Worm (Caenorhabditis elegans) whole organism, mixed stage, embryonic: Measurements from ENCODE around the gene F01G10.6.
A peak's percentile ranks its signal among the peaks of the same experiment; 100 is the strongest.

ENCODE experiments used
- M03D4.4 ChIP-seq: sonication (generic microtip); optimal IDR thresholded peaks from 2 replicates; lab custom pipeline; 2017; ENCODE audit warnings: mild to moderate bottlenecking, missing genetic modification characterization, missing compliant biosample characterization
- bed-3 ChIP-seq: fragments of 200-800 bp; sonication (Bioruptor generic); optimal IDR thresholded peaks from 3 replicates; lab custom pipeline; 2018; ENCODE audit warnings: mild to moderate bottlenecking, missing genetic modification characterization, moderate library complexity, missing compliant biosample characterization
- blmp-1 ChIP-seq: fragments of 150-350 bp; optimal IDR thresholded peaks from 2 replicates; lab custom pipeline; 2014; ENCODE audit warnings: missing biosample characterization, missing genetic modification characterization
- ceh-39 ChIP-seq: fragments of 150-350 bp; optimal IDR thresholded peaks from 2 replicates; lab custom pipeline; 2014; ENCODE audit warnings: missing biosample characterization, missing genetic modification characterization
- ceh-43 ChIP-seq: fragments of 200-800 bp; sonication (Bioruptor generic); optimal IDR thresholded peaks from 2 replicates; lab custom pipeline; 2018; ENCODE audit warnings: mild to moderate bottlenecking, missing genetic modification characterization, moderate library complexity, missing compliant biosample characterization
- ceh-83 ChIP-seq: fragments of 200-800 bp; sonication (Bioruptor generic); optimal IDR thresholded peaks from 2 replicates; lab custom pipeline; 2018; ENCODE audit warnings: mild to moderate bottlenecking, missing genetic modification characterization, missing compliant biosample characterization
- ces-1 ChIP-seq: fragments of 150-350 bp; optimal IDR thresholded peaks from 2 replicates; lab custom pipeline; 2014; ENCODE audit warnings: missing biosample characterization, missing genetic modification reagents, missing genetic modification characterization
- cnd-1 ChIP-seq: fragments of 200-800 bp; sonication (Bioruptor generic); optimal IDR thresholded peaks from 2 replicates; lab custom pipeline; 2018; ENCODE audit warnings: mild to moderate bottlenecking, missing genetic modification characterization, missing compliant biosample characterization
- drap-1 ChIP-seq: fragments of 200-800 bp; sonication (Bioruptor generic); optimal IDR thresholded peaks from 3 replicates; lab custom pipeline; 2018; ENCODE audit warnings: mild to moderate bottlenecking, missing genetic modification characterization, missing compliant biosample characterization
- elt-1 ChIP-seq: sonication (generic microtip); optimal IDR thresholded peaks from 2 replicates; lab custom pipeline; 2017; ENCODE audit warnings: missing genetic modification characterization, mild to moderate bottlenecking, missing compliant biosample characterization, antibody characterized with exemption, moderate library complexity, borderline replicate concordance; ENCODE audit not compliant: insufficient read depth
- elt-3 ChIP-seq: fragments of 150-350 bp; optimal IDR thresholded peaks from 2 replicates; lab custom pipeline; 2014; ENCODE audit warnings: missing biosample characterization, missing genetic modification characterization
- flh-1 ChIP-seq: fragments of 200-800 bp; sonication (Bioruptor generic); optimal IDR thresholded peaks from 2 replicates; lab custom pipeline; 2018; ENCODE audit warnings: mild to moderate bottlenecking, missing genetic modification characterization, moderate library complexity, missing compliant biosample characterization
- ham-2 ChIP-seq: fragments of 200-800 bp; sonication (Bioruptor generic); optimal IDR thresholded peaks from 2 replicates; lab custom pipeline; 2018; ENCODE audit warnings: mild to moderate bottlenecking, missing genetic modification characterization, missing compliant biosample characterization
- hlh-1 ChIP-seq: fragments of 150-350 bp; optimal IDR thresholded peaks from 2 replicates; lab custom pipeline; 2014; ENCODE audit warnings: missing biosample characterization, missing genetic modification reagents, missing genetic modification characterization
- lin-13 ChIP-seq: fragments of 150-350 bp; optimal IDR thresholded peaks from 2 replicates; lab custom pipeline; 2014; ENCODE audit warnings: missing biosample characterization, missing genetic modification characterization
- lin-32 ChIP-seq: fragments of 200-800 bp; sonication (Bioruptor generic); optimal IDR thresholded peaks from 2 replicates; lab custom pipeline; 2018; ENCODE audit warnings: mild to moderate bottlenecking, missing genetic modification characterization, missing compliant biosample characterization
- lsy-2 ChIP-seq: fragments of 150-350 bp; optimal IDR thresholded peaks from 2 replicates; lab custom pipeline; 2014; ENCODE audit warnings: missing biosample characterization, missing genetic modification characterization
- mab-5 ChIP-seq: fragments of 150-350 bp; optimal IDR thresholded peaks from 2 replicates; lab custom pipeline; 2014; ENCODE audit warnings: missing biosample characterization, missing genetic modification characterization
- mep-1 ChIP-seq: fragments of 150-350 bp; optimal IDR thresholded peaks from 2 replicates; lab custom pipeline; 2017; ENCODE audit warnings: missing biosample characterization, missing genetic modification reagents, missing genetic modification characterization, inconsistent platforms
- mls-2 ChIP-seq: sonication (generic microtip); optimal IDR thresholded peaks from 2 replicates; lab custom pipeline; 2016; ENCODE audit warnings: mild to moderate bottlenecking, missing genetic modification characterization, moderate library complexity, missing compliant biosample characterization
- nhr-12 ChIP-seq: fragments of 150-350 bp; optimal IDR thresholded peaks from 2 replicates; lab custom pipeline; 2014; ENCODE audit warnings: missing biosample characterization, missing genetic modification characterization
- nhr-2 ChIP-seq: fragments of 150-350 bp; optimal IDR thresholded peaks from 2 replicates; lab custom pipeline; 2014; ENCODE audit warnings: missing biosample characterization, missing genetic modification characterization
- nhr-237 ChIP-seq: fragments of 150-350 bp; optimal IDR thresholded peaks from 2 replicates; lab custom pipeline; 2014; ENCODE audit warnings: missing biosample characterization, missing genetic modification characterization
- nhr-28 ChIP-seq: fragments of 150-350 bp; optimal IDR thresholded peaks from 2 replicates; lab custom pipeline; 2014; ENCODE audit warnings: missing biosample characterization, missing genetic modification characterization
- nhr-76 ChIP-seq: sonication (generic microtip); optimal IDR thresholded peaks from 2 replicates; lab custom pipeline; 2017; ENCODE audit warnings: missing biosample characterization, missing genetic modification characterization
- sem-2 ChIP-seq: fragments of 200-800 bp; sonication (Bioruptor generic); optimal IDR thresholded peaks from 2 replicates; lab custom pipeline; 2018; ENCODE audit warnings: mild to moderate bottlenecking, missing genetic modification characterization, missing compliant biosample characterization
- snpc-4 ChIP-seq: fragments of 150-350 bp; optimal IDR thresholded peaks from 2 replicates; lab custom pipeline; 2014; ENCODE audit warnings: missing biosample characterization, missing genetic modification characterization
- sptf-1 ChIP-seq: sonication (generic microtip); optimal IDR thresholded peaks from 2 replicates; lab custom pipeline; 2017; ENCODE audit warnings: mild to moderate bottlenecking, missing genetic modification characterization, moderate library complexity, missing compliant biosample characterization
- tbx-8 ChIP-seq: fragments of 200-800 bp; sonication (Bioruptor generic); optimal IDR thresholded peaks from 2 replicates; lab custom pipeline; 2018; ENCODE audit warnings: mild to moderate bottlenecking, missing genetic modification characterization, moderate library complexity, missing compliant biosample characterization
- unc-120 ChIP-seq: sonication (generic microtip); optimal IDR thresholded peaks from 2 replicates; lab custom pipeline; 2017; ENCODE audit warnings: missing genetic modification characterization, missing compliant biosample characterization; ENCODE audit not compliant: poor library complexity, severe bottlenecking
- unc-39 ChIP-seq: fragments of 150-350 bp; optimal IDR thresholded peaks from 2 replicates; lab custom pipeline; 2014; ENCODE audit warnings: missing biosample characterization, missing genetic modification characterization
- unc-62 ChIP-seq: fragments of 150-350 bp; optimal IDR thresholded peaks from 2 replicates; lab custom pipeline; 2014; ENCODE audit warnings: missing biosample characterization, missing genetic modification reagents, missing genetic modification characterization
- zip-8 ChIP-seq: fragments of 150-350 bp; optimal IDR thresholded peaks from 2 replicates; lab custom pipeline; 2014; ENCODE audit warnings: missing biosample characterization, missing genetic modification characterization
- ztf-11 ChIP-seq: fragments of 150-350 bp; optimal IDR thresholded peaks from 2 replicates; lab custom pipeline; 2014; ENCODE audit warnings: missing biosample characterization, missing genetic modification characterization

The F01G10.6 gene

ce11 chrIV:10236106-10236505 is 8.7 kb upstream of the F01G10.6 start:
- TF ChIP-seq unc-62 = no peak

DNA sequence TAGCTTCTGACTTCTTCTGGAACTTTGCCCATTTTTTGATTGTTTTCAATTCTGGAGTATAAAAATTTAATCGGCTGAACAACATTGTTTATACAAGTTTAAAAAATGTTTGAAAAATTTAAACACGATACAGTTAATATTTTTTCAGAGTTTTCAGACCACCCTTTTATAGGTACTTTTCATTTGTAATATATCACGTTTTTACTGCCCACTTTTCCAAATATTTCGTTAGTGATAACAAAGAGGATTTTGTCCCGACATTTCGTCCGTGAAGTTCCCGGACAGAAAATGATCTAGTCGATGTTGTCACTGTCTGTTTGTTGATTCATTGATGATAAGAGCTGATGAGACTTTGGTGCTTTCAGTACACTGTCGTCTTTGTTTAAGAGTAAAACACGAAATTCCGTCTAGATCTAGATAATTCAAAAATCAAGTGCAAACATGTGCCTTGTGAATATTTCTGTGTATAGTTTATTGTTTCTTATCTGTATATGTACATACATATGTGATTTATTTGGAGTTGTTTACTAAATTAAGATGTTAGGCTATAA is 7.9 kb upstream of the F01G10.6 start, which contains the start of gene ech-9:
TSS of gene ech-9 (minus strand) at position 51 of the 551 bp plus-strand sequence.
- TF ChIP-seq sem-2 (GFP tag; lab: Kevin White, UChicago) = no peak
- no peak for TF ChIP-seq unc-62
- no peak for TF ChIP-seq ceh-83 (GFP tag; lab: Kevin White, UChicago)
- no peak for TF ChIP-seq nhr-76 (tag; lab: Kevin White, UChicago)
- no peak for TF ChIP-seq elt-3 (tag; lab: Kevin White, UChicago)
- no peak for TF ChIP-seq lin-13 (tag; lab: Kevin White, UChicago)
- no peak for TF ChIP-seq drap-1 (GFP tag; lab: Kevin White, UChicago)
- TF ChIP-seq lin-32 (GFP tag; lab: Kevin White, UChicago) = no peak
- no peak for TF ChIP-seq bed-3 (GFP tag; lab: Kevin White, UChicago)
- TF ChIP-seq ztf-11 (tag; lab: Kevin White, UChicago) = no peak
- no peak for TF ChIP-seq mls-2 (tag; lab: Kevin White, UChicago)
- TF ChIP-seq cnd-1 (tag; lab: Kevin White, UChicago) = no peak
- TF ChIP-seq, all 35 proteins: peak for 0

- no peak for TF ChIP-seq ztf-11 (tag; lab: Kevin White, UChicago)
- TF ChIP-seq nhr-237 (tag; lab: Kevin White, UChicago) = no peak
- TF ChIP-seq lin-32 (GFP tag; lab: Kevin White, UChicago) = no peak
- TF ChIP-seq ceh-39 (tag; lab: Kevin White, UChicago) = no peak
- TF ChIP-seq ces-1 = no peak
- no peak for TF ChIP-seq nhr-76 (tag; lab: Kevin White, UChicago)
- TF ChIP-seq nhr-28 (tag; lab: Kevin White, UChicago) = no peak
- no peak for TF ChIP-seq cnd-1 (tag; lab: Kevin White, UChicago)
- no peak for TF ChIP-seq mls-2 (tag; lab: Kevin White, UChicago)
- no peak for TF ChIP-seq ham-2
- no peak for TF ChIP-seq unc-62
- TF ChIP-seq nhr-2 = no peak
- no peak for TF ChIP-seq drap-1 (GFP tag; lab: Kevin White, UChicago)
- TF ChIP-seq zip-8 (tag; lab: Kevin White, UChicago) = no peak
Measured at ce11 chrIV:10232456-10232855, 5.0 kb upstream of the F01G10.6 start, which contains the start of gene F01G10.4. Gene F01G10.4, minus strand, starts transcription at chrIV:10232556.

ce11 chrIV:10230971-10231370 is 3.5 kb upstream of the F01G10.6 start, which contains the start of gene F01G10.5:
Gene F01G10.5, minus strand, starts transcription at chrIV:10231071.
- TF ChIP-seq mab-5 (tag; lab: Kevin White, UChicago) (no peak), snpc-4 (no peak), unc-62 (no peak), ceh-83 (GFP tag; lab: Kevin White, UChicago) (no peak), lin-32 (GFP tag; lab: Kevin White, UChicago) (no peak), M03D4.4 (tag; lab: Kevin White, UChicago) (no peak), ztf-11 (tag; lab: Kevin White, UChicago) (no peak), sptf-1 (tag; lab: Kevin White, UChicago) (no peak)

ce11 chrIV:10223723-10224122 is 3.7 kb downstream of the F01G10.6 start, which contains the start of gene nas-12:
Gene nas-12, plus strand, starts transcription at chrIV:10224023.
- TF ChIP-seq blmp-1 (tag; lab: Kevin White, UChicago) = no peak
- no peak for TF ChIP-seq lin-32 (GFP tag; lab: Kevin White, UChicago)
- no peak for TF ChIP-seq nhr-237 (tag; lab: Kevin White, UChicago)
- no peak for TF ChIP-seq elt-3 (tag; lab: Kevin White, UChicago)
- TF ChIP-seq nhr-2 = no peak
- TF ChIP-seq elt-1 (tag; lab: Kevin White, UChicago) = no peak
- TF ChIP-seq sem-2 (GFP tag; lab: Kevin White, UChicago) = no peak

DNA sequence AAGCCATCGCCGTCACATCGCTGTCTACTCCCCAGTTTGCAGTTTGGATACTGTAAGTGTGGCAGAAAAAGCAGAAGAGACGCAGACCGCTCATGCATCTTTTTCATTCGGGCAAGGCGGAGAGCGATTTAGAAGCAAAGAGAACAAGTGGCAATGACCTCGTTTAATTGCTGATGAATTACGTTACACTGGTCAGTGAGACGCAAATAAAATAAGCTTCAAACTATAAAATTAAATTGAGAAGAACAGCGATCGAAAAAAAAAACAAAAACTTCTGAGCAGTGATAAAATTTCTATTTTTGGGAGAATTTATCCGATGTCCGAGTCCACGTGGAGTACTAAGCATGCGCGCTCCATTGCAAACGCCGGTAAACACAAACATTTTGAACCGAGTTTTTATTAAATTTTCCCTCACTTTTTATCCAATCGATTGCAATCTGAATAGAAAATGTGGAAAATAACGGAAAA is 5.3 kb downstream of the F01G10.6 start, which contains the start of gene C24F3.2:
TSS of gene C24F3.2 (plus strand) at position 418 of the 468 bp plus-strand sequence.
- TF ChIP-seq drap-1 (GFP tag; lab: Kevin White, UChicago) (peak; percentile 11), nhr-12 (tag; lab: Kevin White, UChicago) (no peak), cnd-1 (tag; lab: Kevin White, UChicago) (no peak), ceh-39 (tag; lab: Kevin White, UChicago) (no peak), unc-62 (no peak), unc-39 (no peak), elt-3 (tag; lab: Kevin White, UChicago) (no peak), flh-1 (GFP tag; lab: Kevin White, UChicago) (no peak), lsy-2 (tag; lab: Kevin White, UChicago) (peak; percentile 92), ztf-11 (tag; lab: Kevin White, UChicago) (no peak), zip-8 (tag; lab: Kevin White, UChicago) (no peak), hlh-1 (tag; lab: Kevin White, UChicago) (peak; percentile 27), sptf-1 (tag; lab: Kevin White, UChicago) (no peak), lin-32 (GFP tag; lab: Kevin White, UChicago) (no peak), mep-1 (tag; lab: Kevin White, UChicago) (peak; percentile 30), sem-2 (GFP tag; lab: Kevin White, UChicago) (no peak), M03D4.4 (tag; lab: Kevin White, UChicago) (no peak), nhr-2 (peak; percentile 12), unc-120 (tag; lab: Kevin White, UChicago) (no peak), mls-2 (tag; lab: Kevin White, UChicago) (peak; percentile 77), ceh-83 (GFP tag; lab: Kevin White, UChicago) (no peak), nhr-28 (tag; lab: Kevin White, UChicago) (no peak), ceh-43 (no peak), nhr-76 (tag; lab: Kevin White, UChicago) (no peak), tbx-8 (no peak), ham-2 (peak; percentile 94), ces-1 (no peak), bed-3 (GFP tag; lab: Kevin White, UChicago) (no peak)
